Fruit fly (Drosophila melanogaster) whole organism, prepupa: Measurements from ENCODE around the gene CG2217.
A peak's percentile ranks its signal among the peaks of the same experiment; 100 is the strongest.

Experiments
- CG10669 ChIP-seq: fragments of 200-800 bp; sonication (Bioruptor generic); optimal IDR thresholded peaks from 3 replicates; lab custom pipeline; 2018; ENCODE audit warnings: missing biosample characterization, mild to moderate bottlenecking, missing genetic modification characterization, moderate library complexity
- CG11762 ChIP-seq: fragments of 200-800 bp; sonication (Bioruptor generic); optimal IDR thresholded peaks from 3 replicates; lab custom pipeline; 2016; ENCODE audit warnings: missing biosample characterization, missing genetic modification characterization; ENCODE audit not compliant: insufficient read depth
- CG11902 ChIP-seq: fragments of 200-800 bp; sonication (Bioruptor generic); optimal IDR thresholded peaks from 3 replicates; lab custom pipeline; 2016; ENCODE audit warnings: missing biosample characterization, missing genetic modification characterization
- CG15336 ChIP-seq: fragments of 200-800 bp; sonication (Bioruptor generic); IDR thresholded peaks from 2 replicates; pipeline ENCODE4 v1.3.6; 2022; ENCODE audit warnings: missing biosample characterization, missing genetic modification characterization
- CG16779 ChIP-seq: fragments of 200-800 bp; sonication (Bioruptor generic); optimal IDR thresholded peaks from 3 replicates; lab custom pipeline; 2017; ENCODE audit warnings: missing biosample characterization, mild to moderate bottlenecking, missing genetic modification characterization
- CG3032 ChIP-seq: fragments of 200-800 bp; optimal IDR thresholded peaks from 2 replicates; lab custom pipeline; 2019; ENCODE audit warnings: missing biosample characterization, mild to moderate bottlenecking, missing genetic modification characterization, moderate library complexity
- CG31627 ChIP-seq: fragments of 200-800 bp; sonication (Bioruptor generic); optimal IDR thresholded peaks from 3 replicates; lab custom pipeline; 2016; ENCODE audit warnings: missing biosample characterization, missing genetic modification characterization
- CG34406 ChIP-seq: fragments of 200-800 bp; sonication (Bioruptor generic); optimal IDR thresholded peaks from 3 replicates; lab custom pipeline; 2016; ENCODE audit warnings: missing biosample characterization, missing genetic modification characterization
- CG3919 ChIP-seq: fragments of 200-800 bp; sonication (Bioruptor generic); optimal IDR thresholded peaks from 3 replicates; lab custom pipeline; 2016; ENCODE audit warnings: missing biosample characterization, missing genetic modification characterization
- CG4318 ChIP-seq: fragments of 200-800 bp; sonication (Bioruptor generic); optimal IDR thresholded peaks from 3 replicates; lab custom pipeline; 2017; ENCODE audit warnings: missing biosample characterization, mild to moderate bottlenecking, missing genetic modification characterization
- CG6163 ChIP-seq: fragments of 200-800 bp; sonication (Bioruptor generic); IDR thresholded peaks from 3 replicates; pipeline ENCODE4 v1.3.6; 2022; ENCODE audit warnings: missing biosample characterization, missing genetic modification characterization
- CG6276 ChIP-seq: fragments of 200-800 bp; sonication (Bioruptor generic); optimal IDR thresholded peaks from 2 replicates; lab custom pipeline; 2017; ENCODE audit warnings: missing biosample characterization, mild to moderate bottlenecking, missing genetic modification characterization
- CG6854 ChIP-seq: fragments of 200-800 bp; sonication (Bioruptor generic); optimal IDR thresholded peaks from 2 replicates; lab custom pipeline; 2017; ENCODE audit warnings: missing biosample characterization, mild to moderate bottlenecking, missing genetic modification characterization
- CG8319 ChIP-seq: fragments of 200-800 bp; sonication (Bioruptor generic); optimal IDR thresholded peaks from 3 replicates; lab custom pipeline; 2016; ENCODE audit warnings: missing biosample characterization, missing genetic modification characterization
- Eip75B ChIP-seq: fragments of 200-800 bp; sonication (Bioruptor generic); optimal IDR thresholded peaks from 3 replicates; lab custom pipeline; 2016; ENCODE audit warnings: missing biosample characterization, missing genetic modification characterization
- Eip78C ChIP-seq: fragments of 200-800 bp; sonication (Bioruptor generic); peaks from one replicate; lab custom pipeline; 2016; ENCODE audit warnings: missing biosample characterization, missing genetic modification characterization
- Eip93F ChIP-seq: fragments of 200-800 bp; sonication (Bioruptor generic); optimal IDR thresholded peaks from 2 replicates; lab custom pipeline; 2016; ENCODE audit warnings: missing biosample characterization, mild to moderate bottlenecking, missing genetic modification characterization
- Ets21C ChIP-seq: fragments of 200-800 bp; sonication (Bioruptor generic); optimal IDR thresholded peaks from 3 replicates; lab custom pipeline; 2016; ENCODE audit warnings: missing biosample characterization, missing genetic modification characterization
- Ets96B ChIP-seq: fragments of 200-800 bp; optimal IDR thresholded peaks from 2 replicates; lab custom pipeline; 2019; ENCODE audit warnings: missing biosample characterization, mild to moderate bottlenecking, missing genetic modification characterization, moderate library complexity
- Hr38 ChIP-seq: sonication (Bioruptor generic); optimal IDR thresholded peaks from 2 replicates; lab custom pipeline; 2016; ENCODE audit warnings: missing biosample characterization, missing genetic modification characterization
- Hr4 ChIP-seq: fragments of 200-800 bp; sonication (Bioruptor generic); optimal IDR thresholded peaks from 3 replicates; lab custom pipeline; 2016; ENCODE audit warnings: missing biosample characterization, missing genetic modification characterization
- Lpt ChIP-seq: fragments of 200-800 bp; sonication (Bioruptor generic); optimal IDR thresholded peaks from 3 replicates; lab custom pipeline; 2016; ENCODE audit warnings: missing biosample characterization, missing genetic modification characterization
- Met ChIP-seq: fragments of 200-800 bp; sonication (Bioruptor generic); optimal IDR thresholded peaks from 3 replicates; lab custom pipeline; 2016; ENCODE audit warnings: missing biosample characterization, missing genetic modification characterization
- OdsH ChIP-seq: fragments of 200-800 bp; sonication (Bioruptor generic); optimal IDR thresholded peaks from 3 replicates; lab custom pipeline; 2016; ENCODE audit warnings: missing biosample characterization, missing genetic modification characterization
- Smox ChIP-seq: fragments of 200-800 bp; sonication (Bioruptor generic); optimal IDR thresholded peaks from 3 replicates; lab custom pipeline; 2016; ENCODE audit warnings: missing biosample characterization, missing genetic modification characterization
- Sox14 ChIP-seq: fragments of 200-800 bp; sonication (Bioruptor generic); optimal IDR thresholded peaks from 3 replicates; lab custom pipeline; 2016; ENCODE audit warnings: missing biosample characterization, missing genetic modification characterization
- achi ChIP-seq: fragments of 200-800 bp; sonication (Bioruptor generic); optimal IDR thresholded peaks from 3 replicates; lab custom pipeline; 2016; ENCODE audit warnings: missing biosample characterization, missing genetic modification characterization
- dac ChIP-seq: fragments of 200-800 bp; sonication (Bioruptor generic); optimal IDR thresholded peaks from 2 replicates; lab custom pipeline; 2017; ENCODE audit warnings: missing biosample characterization, mild to moderate bottlenecking, missing genetic modification characterization
- dsx ChIP-seq: fragments of 200-800 bp; optimal IDR thresholded peaks from 3 replicates; lab custom pipeline; 2019; ENCODE audit warnings: missing biosample characterization, mild to moderate bottlenecking, missing genetic modification characterization, moderate library complexity; ENCODE audit not compliant: poor library complexity, severe bottlenecking
- eg ChIP-seq: fragments of 200-800 bp; sonication (Bioruptor generic); IDR thresholded peaks from 3 replicates; pipeline ENCODE4 v1.3.6; 2022; ENCODE audit warnings: missing biosample characterization, missing genetic modification characterization
- esn ChIP-seq: fragments of 200-800 bp; sonication (Bioruptor generic); optimal IDR thresholded peaks from 2 replicates; lab custom pipeline; 2016; ENCODE audit warnings: missing biosample characterization, mild to moderate bottlenecking, missing genetic modification characterization, moderate library complexity
- fd85E ChIP-seq: fragments of 200-800 bp; sonication (Bioruptor generic); optimal IDR thresholded peaks from 3 replicates; lab custom pipeline; 2016; ENCODE audit warnings: missing biosample characterization, missing genetic modification characterization
- fkh ChIP-seq: fragments of 200-800 bp; sonication (Bioruptor generic); optimal IDR thresholded peaks from 3 replicates; lab custom pipeline; 2017; ENCODE audit warnings: missing biosample characterization, mild to moderate bottlenecking, missing genetic modification characterization, moderate library complexity
- lz ChIP-seq: fragments of 200-800 bp; sonication (Bioruptor generic); optimal IDR thresholded peaks from 3 replicates; lab custom pipeline; 2016; ENCODE audit warnings: missing biosample characterization, missing genetic modification characterization
- net ChIP-seq: fragments of 200-800 bp; sonication (Bioruptor generic); optimal IDR thresholded peaks from 3 replicates; lab custom pipeline; 2016; ENCODE audit warnings: missing biosample characterization, missing genetic modification characterization
- salr ChIP-seq, 2 experiments: fragments of 200-800 bp; sonication (Bioruptor generic); optimal IDR thresholded peaks; 3 replicates each; lab custom pipeline; 2016 to 2018; ENCODE audit warnings: missing biosample characterization in 2 of 2, missing genetic modification characterization in 2 of 2, mild to moderate bottlenecking in 1 of 2
- ss ChIP-seq, 2 experiments: fragments of 200-800 bp; sonication (Bioruptor generic); optimal IDR thresholded peaks; 2 replicates in 1 of 2; 3 replicates in 1 of 2; lab custom pipeline; 2017 to 2018; ENCODE audit warnings: mild to moderate bottlenecking in 2 of 2, missing biosample characterization in 2 of 2, missing genetic modification characterization in 2 of 2, moderate library complexity in 1 of 2
- svp ChIP-seq: fragments of 200-800 bp; sonication (Bioruptor generic); peaks from one replicate; lab custom pipeline; 2016; ENCODE audit warnings: missing biosample characterization, missing genetic modification characterization
- vri ChIP-seq: fragments of 200-800 bp; sonication (Bioruptor generic); optimal IDR thresholded peaks from 3 replicates; lab custom pipeline; 2016; ENCODE audit warnings: missing biosample characterization, mild to moderate bottlenecking, missing genetic modification characterization

Gene CG2217

dm6 chr3R:30461608-30462243, 39.0 kb upstream of the CG2217 start (continued):
- TF ChIP-seq svp (GFP tag; lab: Kevin White, UChicago), result peak; percentile 98
- TF ChIP-seq CG34406 (GFP tag; lab: Kevin White, UChicago), result peak; percentile 57
- no peak for TF ChIP-seq Ets21C
- peak in 1 of 2 experiments; percentile 29 for TF ChIP-seq salr (GFP tag; optimal IDR thresholded peaks at IDR 0.05; lab: Kevin White, UChicago)
- TF ChIP-seq Hr4, result peak; percentile 54
- TF ChIP-seq dsx, result peak; percentile 52
- peak; percentile 59 for TF ChIP-seq esn (GFP tag; lab: Kevin White, UChicago)
- TF ChIP-seq CG4318 (GFP tag; lab: Kevin White, UChicago), result no peak
- peak; percentile 36 for TF ChIP-seq net (GFP tag; lab: Kevin White, UChicago)
- peak; percentile 61 for TF ChIP-seq OdsH (GFP tag; lab: Kevin White, UChicago)
- TF ChIP-seq CG11902, result peak; percentile 24
- TF ChIP-seq Sox14, result peak; percentile 48
- TF ChIP-seq Ets96B (tag; lab: Kevin White, UChicago), result peak; percentile 53
- TF ChIP-seq CG6276 (GFP tag; lab: Kevin White, UChicago), result peak; percentile 48
- no peak for TF ChIP-seq Smox (GFP tag; lab: Kevin White, UChicago)
- TF ChIP-seq vri (GFP tag; lab: Kevin White, UChicago), result peak; percentile 7
- TF ChIP-seq lz (GFP tag; lab: Kevin White, UChicago), result peak; percentile 24
- TF ChIP-seq ss (GFP tag; optimal IDR thresholded peaks at IDR 0.05; lab: Kevin White, UChicago), result peak; percentile 41 to 65
- peak; percentile 59 for TF ChIP-seq Met (GFP tag; lab: Kevin White, UChicago)
- peak; percentile 45 for TF ChIP-seq CG8319 (GFP tag; lab: Kevin White, UChicago)
- TF ChIP-seq CG16779 (tag; lab: Kevin White, UChicago), result peak; percentile 18
- TF ChIP-seq CG3032 (tag; lab: Kevin White, UChicago), result peak; percentile 52
- TF ChIP-seq CG3919 (GFP tag; lab: Kevin White, UChicago), result peak; percentile 49
- no peak for TF ChIP-seq fkh (GFP tag; lab: Kevin White, UChicago)

DNA sequence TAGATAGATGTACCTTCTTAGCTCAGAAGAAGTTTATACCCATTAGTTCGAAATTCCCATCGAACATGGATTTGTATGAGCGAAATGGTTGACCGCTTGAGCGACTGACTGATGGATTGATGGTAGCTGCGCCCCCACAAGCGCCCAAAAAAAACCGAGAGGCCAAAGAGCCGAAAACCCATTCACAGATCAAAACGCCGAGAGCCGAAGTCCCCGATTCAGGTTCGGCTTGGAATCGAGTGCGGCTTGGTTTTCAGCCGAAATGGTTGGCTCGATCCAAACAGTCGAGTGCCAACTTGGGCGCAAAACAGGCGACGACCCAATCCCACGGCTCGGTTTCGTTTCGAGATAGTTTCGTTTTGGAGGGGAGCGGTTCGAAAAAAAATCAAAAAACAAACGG, 37.4 kb upstream of the CG2217 start:
- TF ChIP-seq Hr38 (GFP tag; lab: Kevin White, UChicago), result no peak
- TF ChIP-seq OdsH (GFP tag; lab: Kevin White, UChicago), result no peak
- no peak for TF ChIP-seq Eip93F (GFP tag; lab: Kevin White, UChicago)
- no peak for TF ChIP-seq Sox14
- peak; percentile 41; the same call in 1 of the 3 replicates for TF ChIP-seq CG6163
- TF ChIP-seq dac (GFP tag; lab: Kevin White, UChicago), result no peak
- TF ChIP-seq CG6854 (GFP tag; lab: Kevin White, UChicago), result peak; percentile 21
- no peak for TF ChIP-seq vri (GFP tag; lab: Kevin White, UChicago)
- TF ChIP-seq CG8319 (GFP tag; lab: Kevin White, UChicago), result no peak
- no peak for TF ChIP-seq CG3919 (GFP tag; lab: Kevin White, UChicago)
- TF ChIP-seq net (GFP tag; lab: Kevin White, UChicago), result no peak
- peak; percentile 50 for TF ChIP-seq svp (GFP tag; lab: Kevin White, UChicago)
- no peak for TF ChIP-seq Eip75B
- TF ChIP-seq CG11762 (GFP tag; lab: Kevin White, UChicago), result no peak
- no peak for TF ChIP-seq CG16779 (tag; lab: Kevin White, UChicago)
- peak; percentile 10; the same call in 1 of the 3 replicates for TF ChIP-seq eg
- peak; percentile 18; the same call in 1 of the 2 replicates for TF ChIP-seq CG15336 (GFP tag; lab: Robert Waterston, UW)
- peak; percentile 26 for TF ChIP-seq Eip78C
- TF ChIP-seq fd85E (GFP tag; lab: Kevin White, UChicago), result no peak
- no peak for TF ChIP-seq Ets21C
- no peak for TF ChIP-seq CG31627
- TF ChIP-seq esn (GFP tag; lab: Kevin White, UChicago), result no peak
- no peak for TF ChIP-seq CG3032 (tag; lab: Kevin White, UChicago)
- no peak for TF ChIP-seq CG10669
- TF ChIP-seq CG6276 (GFP tag; lab: Kevin White, UChicago), result no peak
- TF ChIP-seq achi (GFP tag; lab: Kevin White, UChicago), result no peak
- TF ChIP-seq Lpt (GFP tag; lab: Kevin White, UChicago), result no peak
- no peak for TF ChIP-seq CG4318 (GFP tag; lab: Kevin White, UChicago)
